Fruit fly (Drosophila melanogaster): ENCODE data around the gene AnxB11.

The AnxB11 gene

DNA sequence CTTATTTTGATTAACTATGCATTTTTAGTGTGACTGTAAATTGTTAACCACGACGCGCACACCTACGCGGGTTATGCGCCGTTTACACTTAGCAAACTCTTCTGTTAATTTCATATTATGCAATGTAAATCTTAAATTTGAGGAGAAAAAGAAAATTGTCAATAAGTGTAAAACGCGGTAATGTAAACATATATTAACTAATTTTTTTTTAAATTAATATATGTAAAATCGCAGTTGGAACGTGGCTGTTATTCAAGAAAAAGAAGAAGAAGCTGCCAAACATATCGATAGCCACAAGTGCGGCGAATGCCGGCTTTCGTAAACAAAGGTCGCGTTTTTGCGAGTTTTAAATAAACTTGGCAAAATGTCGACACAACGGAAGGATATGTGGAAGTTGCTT lies 30.7 kb downstream of the AnxB11 start, which contains the start of the genes TH1 and mei-41 (continued):
- peak; percentile 76 for TF ChIP-seq E2f2 (GFP tag; IDR thresholded peaks at IDR 0.05)
- peak; percentile 92; the same call in 1 of the 3 replicates for TF ChIP-seq CG3726 (GFP tag; IDR thresholded peaks at IDR 0.05)
- peak; percentile 94 for TF ChIP-seq CG11093 (GFP tag; IDR thresholded peaks at IDR 0.05)
- peak; percentile 88 for TF ChIP-seq CG30431 (GFP tag; optimal IDR thresholded peaks at IDR 0.05)
- peak; percentile 24 for TF ChIP-seq ac (GFP tag; optimal IDR thresholded peaks at IDR 0.05)
- TF ChIP-seq CG1024 (GFP tag; IDR thresholded peaks at IDR 0.05): peak; percentile 92
- TF ChIP-seq Bteb2 (GFP tag; optimal IDR thresholded peaks at IDR 0.05): peak; percentile 12
- TF ChIP-seq pzg (GFP tag; optimal IDR thresholded peaks at IDR 0.05): peak; percentile 46
- TF ChIP-seq CG4854 (GFP tag; optimal IDR thresholded peaks at IDR 0.05): no peak
- no peak for TF ChIP-seq sens (GFP tag)
- no peak for TF ChIP-seq Sox100B (GFP tag; optimal IDR thresholded peaks at IDR 0.05)
- TF ChIP-seq bbx (GFP tag; IDR thresholded peaks at IDR 0.05; ENCODE audit: partially characterized antibody): 0 out of 2 replicates have a peak, but pooled peaks have one; percentile 12
- TF ChIP-seq CG9215 (GFP tag; IDR thresholded peaks at IDR 0.05): peak; percentile 94
- no peak for TF ChIP-seq CG1529 (GFP tag; optimal IDR thresholded peaks at IDR 0.05)
- peak; percentile 95 for TF ChIP-seq CG14667 (GFP tag; IDR thresholded peaks at IDR 0.05)
- TF ChIP-seq PHDP (tag; optimal IDR thresholded peaks at IDR 0.05): peak; percentile 89
- peak; percentile 94 for TF ChIP-seq CG12659 (GFP tag; optimal IDR thresholded peaks at IDR 0.05)
- TF ChIP-seq CG8281 (tag; optimal IDR thresholded peaks at IDR 0.05): no peak
- TF ChIP-seq CG13287 (GFP tag; IDR thresholded peaks at IDR 0.05; ENCODE audit: partially characterized antibody): peak; percentile 57
- TF ChIP-seq Dip3 (GFP tag; optimal IDR thresholded peaks at IDR 0.05): peak; percentile 66
- TF ChIP-seq pan (optimal IDR thresholded peaks at IDR 0.05): no peak
- peak in 1 of 2 experiments; percentile 96 for TF ChIP-seq pan (GFP tag; optimal IDR thresholded peaks at IDR 0.05 in 1 of 2, IDR thresholded peaks at IDR 0.05 in 1 of 2)
- TF ChIP-seq Spps (tag; optimal IDR thresholded peaks at IDR 0.05): peak; percentile 75
- peak; percentile 96 for TF ChIP-seq CG32532 (GFP tag; IDR thresholded peaks at IDR 0.05)
- TF ChIP-seq sob (GFP tag; IDR thresholded peaks at IDR 0.05): peak; percentile 97
- TF ChIP-seq CG17612 (GFP tag; IDR thresholded peaks at IDR 0.05): peak; percentile 85
- TF ChIP-seq CG10209 (GFP tag; optimal IDR thresholded peaks at IDR 0.05): peak; percentile 89
- no peak for TF ChIP-seq Eip74EF (GFP tag; optimal IDR thresholded peaks at IDR 0.05)
- TF ChIP-seq Mad (GFP tag; optimal IDR thresholded peaks at IDR 0.05): peak; percentile 78
- TF ChIP-seq stwl (tag; optimal IDR thresholded peaks at IDR 0.05): peak; percentile 74
- peak; percentile 89 for TF ChIP-seq Drgx (GFP tag; IDR thresholded peaks at IDR 0.05)
- peak; percentile 97 for TF ChIP-seq Ptx1 (GFP tag; IDR thresholded peaks at IDR 0.05)
- TF ChIP-seq sim (GFP tag; IDR thresholded peaks at IDR 0.05): peak; percentile 88
- TF ChIP-seq Hsf (GFP tag; optimal IDR thresholded peaks at IDR 0.05): peak; percentile 58
- TF ChIP-seq zfh2 (GFP tag; optimal IDR thresholded peaks at IDR 0.05): peak; percentile 60
- peak; percentile 51 for TF ChIP-seq CG2202 (tag; optimal IDR thresholded peaks at IDR 0.05)
- peak; percentile 90 for TF ChIP-seq Optix (GFP tag; IDR thresholded peaks at IDR 0.05)
- TF ChIP-seq tio (GFP tag; optimal IDR thresholded peaks at IDR 0.05): no peak
- TF ChIP-seq org-1 (GFP tag; optimal IDR thresholded peaks at IDR 0.05): peak; percentile 60
- no peak for TF ChIP-seq exex (tag; optimal IDR thresholded peaks at IDR 0.05)
- no peak for TF ChIP-seq Side (GFP tag; optimal IDR thresholded peaks at IDR 0.05)
- TF ChIP-seq ro (GFP tag; IDR thresholded peaks at IDR 0.05): peak; percentile 91
- no peak for TF ChIP-seq hkb (optimal IDR thresholded peaks at IDR 0.05)
- TF ChIP-seq hkb (GFP tag; IDR thresholded peaks at IDR 0.05): peak; percentile 94
- TF ChIP-seq CkIIα-i1 (GFP tag; IDR thresholded peaks at IDR 0.05): peak; percentile 73
- TF ChIP-seq NC2β (GFP tag; optimal IDR thresholded peaks at IDR 0.05): peak; percentile 27
- TF ChIP-seq CG31441 (GFP tag; IDR thresholded peaks at IDR 0.05): no peak; the same call in none of the 2 replicates
- TF ChIP-seq E2f1 (GFP tag; IDR thresholded peaks at IDR 0.05): peak; percentile 95
- TF ChIP-seq cato (GFP tag; optimal IDR thresholded peaks at IDR 0.05; ENCODE audit: borderline replicate concordance): peak; percentile 74
- TF ChIP-seq Blimp-1 (GFP tag; optimal IDR thresholded peaks at IDR 0.05): no peak
- TF ChIP-seq CG3281 (GFP tag; optimal IDR thresholded peaks at IDR 0.05): no peak
- TF ChIP-seq Gsc (GFP tag; IDR thresholded peaks at IDR 0.05): no peak

Measured in whole organism, embryonic.